Worm (Caenorhabditis elegans): Measurements from ENCODE around the gene abi-1.

Gene abi-1

DNA sequence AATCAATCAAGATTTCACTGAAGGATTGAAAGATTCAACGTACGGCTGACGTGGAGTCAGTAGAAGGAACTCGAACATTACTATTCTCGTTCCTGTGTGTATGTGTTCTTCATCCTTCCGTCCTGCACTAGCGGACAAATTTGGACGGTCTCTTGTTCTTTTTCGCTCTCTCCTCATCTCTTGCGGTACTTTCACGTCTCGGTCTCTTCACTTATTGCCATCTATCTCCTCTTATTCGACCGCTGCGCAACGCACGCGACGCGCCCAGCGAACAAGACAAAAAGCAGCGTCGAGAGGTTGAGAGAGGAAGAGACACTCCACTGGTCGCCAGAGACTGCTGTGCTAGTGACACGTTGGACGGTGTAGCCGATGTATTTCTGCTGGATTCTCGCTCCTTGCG lies 22.9 kb upstream of the abi-1 start:
- no peak for TF ChIP-seq unc-39 (tag; optimal IDR thresholded peaks at IDR 0.05)
- peak; percentile 38; the same call in 1 of the 2 replicates for TF ChIP-seq Y105C5A.15 (GFP tag; IDR thresholded peaks at IDR 0.05)
- TF ChIP-seq fkh-10 (GFP tag; optimal IDR thresholded peaks at IDR 0.05), result peak; percentile 23
- no peak for TF ChIP-seq daf-12 (tag; optimal IDR thresholded peaks at IDR 0.05)
- TF ChIP-seq pqm-1 (tag; optimal IDR thresholded peaks at IDR 0.05), result peak; percentile 21
- peak; percentile 3 for TF ChIP-seq nhr-111 (GFP tag; optimal IDR thresholded peaks at IDR 0.05)
- no peak; the same call in none of the 2 replicates for TF ChIP-seq hmg-1.1 (GFP tag; IDR thresholded peaks at IDR 0.05)
- TF ChIP-seq skn-1 (tag; optimal IDR thresholded peaks at IDR 0.05), result no peak
- no peak for TF ChIP-seq ama-1 (optimal IDR thresholded peaks at IDR 0.05)
- no peak for TF ChIP-seq sdz-12 (GFP tag; optimal IDR thresholded peaks at IDR 0.05)
- TF ChIP-seq nhr-237 (tag; optimal IDR thresholded peaks at IDR 0.05), result no peak
- no peak for TF ChIP-seq ZK546.5 (tag; optimal IDR thresholded peaks at IDR 0.05)
- no peak for TF ChIP-seq saeg-2 (GFP tag; IDR thresholded peaks at IDR 0.05)
- TF ChIP-seq nhr-102 (tag; optimal IDR thresholded peaks at IDR 0.05), result no peak
- TF ChIP-seq zag-1 (tag; optimal IDR thresholded peaks at IDR 0.05), result no peak
- TF ChIP-seq zip-11 (GFP tag; IDR thresholded peaks at IDR 0.05), result 0 out of 2 replicates have a peak, but pooled peaks have one; percentile 11
- peak; percentile 38 for TF ChIP-seq jun-1 (tag; optimal IDR thresholded peaks at IDR 0.05)
- TF ChIP-seq ceh-82 (tag; optimal IDR thresholded peaks at IDR 0.05), result no peak
- TF ChIP-seq spr-1 (tag; optimal IDR thresholded peaks at IDR 0.05), result no peak
- 0 out of 2 replicates have a peak, but pooled peaks have one; percentile 30 for TF ChIP-seq F44E2.7 (GFP tag; IDR thresholded peaks at IDR 0.05)
- TF ChIP-seq hlh-11 (tag; optimal IDR thresholded peaks at IDR 0.05), result peak; percentile 80
- TF ChIP-seq fos-1 (tag; optimal IDR thresholded peaks at IDR 0.05), result no peak
- no peak for TF ChIP-seq egl-27 (tag; optimal IDR thresholded peaks at IDR 0.05)
- TF ChIP-seq nhr-77 (tag; optimal IDR thresholded peaks at IDR 0.05), result peak; percentile 46
- TF ChIP-seq nhr-41 (GFP tag; IDR thresholded peaks at IDR 0.05), result no peak
- TF ChIP-seq aly-2 (tag; optimal IDR thresholded peaks at IDR 0.05), result no peak
- no peak for TF ChIP-seq R02D3.7 (tag; optimal IDR thresholded peaks at IDR 0.05)
- peak; percentile 70 for TF ChIP-seq set-16 (GFP tag; IDR thresholded peaks at IDR 0.05)
- TF ChIP-seq arid-1 (GFP tag; conservative IDR thresholded peaks at IDR 0.05), result 0 out of 2 replicates have a peak, but pooled peaks have one; percentile 9
- no peak for TF ChIP-seq lin-29 (GFP tag; IDR thresholded peaks at IDR 0.05)
- peak; percentile 60 for TF ChIP-seq nhr-11 (tag; optimal IDR thresholded peaks at IDR 0.05)
- TF ChIP-seq zfp-3 (GFP tag; conservative IDR thresholded peaks at IDR 0.05), result no peak
- TF ChIP-seq ZK337.2 (GFP tag; IDR thresholded peaks at IDR 0.05), result no peak
- no peak for TF ChIP-seq cey-2 (tag; optimal IDR thresholded peaks at IDR 0.05; ENCODE audit: borderline replicate concordance, insufficient read depth)
- no peak for TF ChIP-seq dmd-9 (GFP tag; IDR thresholded peaks at IDR 0.05)
- TF ChIP-seq daf-16 (GFP tag; optimal IDR thresholded peaks at IDR 0.05), result no peak
- TF ChIP-seq daf-16 (tag; optimal IDR thresholded peaks at IDR 0.05), result peak; percentile 6
- TF ChIP-seq ceh-62 (tag; optimal IDR thresholded peaks at IDR 0.05), result no peak
- TF ChIP-seq hlh-30 (tag; optimal IDR thresholded peaks at IDR 0.05; ENCODE audit: insufficient read depth), result peak; percentile 64
- no peak for TF ChIP-seq ces-1 (GFP tag; optimal IDR thresholded peaks at IDR 0.05)
- no peak for TF ChIP-seq F37D6.2 (tag; optimal IDR thresholded peaks at IDR 0.05)
- TF ChIP-seq hif-1 (tag; optimal IDR thresholded peaks at IDR 0.05), result peak in 1 of 2 experiments; percentile 72
- TF ChIP-seq nhr-25 (tag; optimal IDR thresholded peaks at IDR 0.05; ENCODE audit: borderline replicate concordance, insufficient read depth), result peak; percentile 32
- TF ChIP-seq nhr-48 (tag; optimal IDR thresholded peaks at IDR 0.05), result peak; percentile 41
- peak; percentile 63 for TF ChIP-seq dve-1 (tag; optimal IDR thresholded peaks at IDR 0.05; ENCODE audit: insufficient read depth)
- no peak for TF ChIP-seq lin-15B (tag; optimal IDR thresholded peaks at IDR 0.05)
- TF ChIP-seq lin-1 (GFP tag; IDR thresholded peaks at IDR 0.05), result no peak
- TF ChIP-seq lim-7 (GFP tag; IDR thresholded peaks at IDR 0.05), result no peak
- peak; percentile 40; the same call in 1 of the 2 replicates for TF ChIP-seq vab-7 (GFP tag; IDR thresholded peaks at IDR 0.05)
- peak; percentile 58 for TF ChIP-seq rbr-2 (tag; optimal IDR thresholded peaks at IDR 0.05)
- TF ChIP-seq zfp-2 (tag; optimal IDR thresholded peaks at IDR 0.05), result no peak
- peak; percentile 57; the same call in 1 of the 2 replicates for TF ChIP-seq snpc-1.2 (GFP tag; IDR thresholded peaks at IDR 0.05)
